Fruit fly (Drosophila melanogaster) whole organism, embryonic: ENCODE measurements around the gene mAChR-B.

Experiments used
- Ada2b ChIP-seq: fragments of 200-800 bp; sonication (Bioruptor generic); IDR thresholded peaks from 2 replicates; pipeline ENCODE4 v1.3.6; 2022; ENCODE audit warnings: missing biosample characterization, missing genetic modification characterization
- CG10543 ChIP-seq: fragments of 200-800 bp; sonication (Bioruptor generic); optimal IDR thresholded peaks from 3 replicates; lab custom pipeline; 2017; ENCODE audit warnings: missing biosample characterization, mild to moderate bottlenecking, missing genetic modification characterization, moderate library complexity
- CG10654 ChIP-seq: fragments of 200-800 bp; sonication (Bioruptor generic); optimal IDR thresholded peaks from 2 replicates; lab custom pipeline; 2016; ENCODE audit warnings: missing biosample characterization, missing genetic modification characterization
- CG12236 ChIP-seq: fragments of 200-800 bp; sonication (Bioruptor generic); optimal IDR thresholded peaks from 2 replicates; lab custom pipeline; 2016; ENCODE audit warnings: missing biosample characterization, missing genetic modification characterization
- CG14441 ChIP-seq: fragments of 200-800 bp; sonication (Bioruptor generic); IDR thresholded peaks from 2 replicates; pipeline ENCODE4 v1.3.6; 2022; ENCODE audit warnings: missing biosample characterization, missing genetic modification characterization
- CG18599 ChIP-seq: fragments of 200-800 bp; sonication (Bioruptor generic); optimal IDR thresholded peaks from 3 replicates; lab custom pipeline; 2017; ENCODE audit warnings: missing biosample characterization, missing genetic modification characterization, mild to moderate bottlenecking, moderate library complexity, missing genetic modification reagents
- CG2678 ChIP-seq: fragments of 200-800 bp; sonication (Bioruptor generic); optimal IDR thresholded peaks from 3 replicates; lab custom pipeline; 2019; ENCODE audit warnings: missing biosample characterization, mild to moderate bottlenecking, missing genetic modification characterization, moderate library complexity
- CG32767 ChIP-seq: fragments of 200-800 bp; sonication (Bioruptor generic); IDR thresholded peaks from 2 replicates; pipeline ENCODE4 v1.3.6; 2022; ENCODE audit warnings: missing biosample characterization, missing genetic modification characterization
- CG33557 ChIP-seq: fragments of 200-800 bp; sonication (Bioruptor generic); optimal IDR thresholded peaks from 2 replicates; lab custom pipeline; 2019; ENCODE audit warnings: missing biosample characterization, mild to moderate bottlenecking, missing genetic modification characterization, moderate library complexity
- CG3847 ChIP-seq: fragments of 200-800 bp; sonication (Bioruptor generic); IDR thresholded peaks from 2 replicates; pipeline ENCODE4 v1.3.6; 2022; ENCODE audit warnings: missing biosample characterization, missing genetic modification characterization
- CG4282 ChIP-seq: fragments of 200-800 bp; sonication (Bioruptor generic); optimal IDR thresholded peaks from 2 replicates; lab custom pipeline; 2016; ENCODE audit warnings: missing biosample characterization, missing genetic modification characterization
- CG4404 ChIP-seq: fragments of 200-800 bp; sonication (Bioruptor generic); IDR thresholded peaks from 2 replicates; pipeline ENCODE4 v1.3.6; 2022; ENCODE audit warnings: missing biosample characterization, missing genetic modification characterization
- CG5245 ChIP-seq: fragments of 200-800 bp; sonication (Bioruptor generic); optimal IDR thresholded peaks from 3 replicates; lab custom pipeline; 2016; ENCODE audit warnings: missing biosample characterization, missing genetic modification characterization
- CG5953 ChIP-seq: fragments of 200-800 bp; sonication (Bioruptor generic); IDR thresholded peaks from 2 replicates; pipeline ENCODE4 v1.3.6; 2022; ENCODE audit warnings: missing biosample characterization, missing genetic modification characterization
- CG6272 ChIP-seq: fragments of 200-800 bp; sonication (Bioruptor generic); IDR thresholded peaks from 2 replicates; pipeline ENCODE4 v1.3.6; 2022; ENCODE audit warnings: missing biosample characterization, missing genetic modification characterization
- CG6791 ChIP-seq: fragments of 200-800 bp; sonication (Bioruptor generic); IDR thresholded peaks from 3 replicates; pipeline ENCODE4 v1.3.6; 2022; ENCODE audit warnings: missing biosample characterization, missing genetic modification characterization; ENCODE audit not compliant: partially characterized antibody
- CG7987 ChIP-seq: fragments of 200-800 bp; sonication (Bioruptor generic); optimal IDR thresholded peaks from 2 replicates; lab custom pipeline; 2018; ENCODE audit warnings: missing biosample characterization, mild to moderate bottlenecking, missing genetic modification characterization, moderate library complexity
- CG8089 ChIP-seq: fragments of 200-800 bp; sonication (Bioruptor generic); optimal IDR thresholded peaks from 3 replicates; lab custom pipeline; 2016; ENCODE audit warnings: missing biosample characterization, missing genetic modification characterization
- CG8924 ChIP-seq: fragments of 200-800 bp; optimal IDR thresholded peaks from 3 replicates; lab custom pipeline; 2019; ENCODE audit warnings: missing biosample characterization, mild to moderate bottlenecking, missing genetic modification characterization, moderate library complexity
- CoRest ChIP-seq: fragments of 200-800 bp; sonication (Bioruptor generic); optimal IDR thresholded peaks from 3 replicates; lab custom pipeline; 2018; ENCODE audit warnings: missing biosample characterization, mild to moderate bottlenecking, missing genetic modification characterization, moderate library complexity
- Dip3 ChIP-seq: fragments of 200-800 bp; sonication (Bioruptor generic); optimal IDR thresholded peaks from 3 replicates; lab custom pipeline; 2016; ENCODE audit warnings: missing biosample characterization, missing genetic modification characterization
- Drgx ChIP-seq: fragments of 200-800 bp; sonication (Bioruptor generic); IDR thresholded peaks from 2 replicates; pipeline ENCODE4 v1.3.6; 2022; ENCODE audit warnings: missing biosample characterization, missing genetic modification characterization
- GATAe ChIP-seq: fragments of 200-800 bp; sonication (Bioruptor generic); conservative IDR thresholded peaks from 2 replicates; pipeline ENCODE4 v1.3.6; 2022; ENCODE audit warnings: missing biosample characterization, missing genetic modification characterization
- Gsc ChIP-seq: fragments of 200-800 bp; sonication (Bioruptor generic); IDR thresholded peaks from 2 replicates; pipeline ENCODE4 v1.3.6; 2022; ENCODE audit warnings: missing biosample characterization, missing genetic modification characterization
- HHEX ChIP-seq: fragments of 200-800 bp; sonication (Bioruptor generic); optimal IDR thresholded peaks from 3 replicates; lab custom pipeline; 2017; ENCODE audit warnings: missing biosample characterization, mild to moderate bottlenecking, missing genetic modification characterization, missing genetic modification reagents
- Mrtf ChIP-seq: fragments of 200-800 bp; sonication (Bioruptor generic); IDR thresholded peaks from 3 replicates; pipeline ENCODE4 v1.3.6; 2022; ENCODE audit warnings: missing biosample characterization, missing genetic modification characterization
- Nf-YB ChIP-seq: fragments of 200-800 bp; sonication (Bioruptor generic); optimal IDR thresholded peaks from 3 replicates; lab custom pipeline; 2019; ENCODE audit warnings: missing biosample characterization, mild to moderate bottlenecking, missing genetic modification characterization, moderate library complexity
- Oaz ChIP-seq: fragments of 200-800 bp; sonication (Bioruptor generic); IDR thresholded peaks from 2 replicates; pipeline ENCODE4 v1.3.6; 2022; ENCODE audit warnings: missing biosample characterization, missing genetic modification characterization
- PHDP ChIP-seq: fragments of 200-800 bp; sonication (Bioruptor generic); optimal IDR thresholded peaks from 3 replicates; lab custom pipeline; 2018; ENCODE audit warnings: missing biosample characterization, mild to moderate bottlenecking, missing genetic modification characterization, moderate library complexity
- Side ChIP-seq: fragments of 200-800 bp; sonication (Bioruptor generic); optimal IDR thresholded peaks from 2 replicates; lab custom pipeline; 2016; ENCODE audit warnings: missing biosample characterization, missing genetic modification characterization
- Taf1 ChIP-seq: fragments of 200-800 bp; sonication (Bioruptor generic); IDR thresholded peaks from 2 replicates; pipeline ENCODE4 v1.3.6; 2022; ENCODE audit warnings: missing biosample characterization, missing genetic modification characterization
- al ChIP-seq: fragments of 200-800 bp; sonication (Bioruptor generic); IDR thresholded peaks from 2 replicates; pipeline ENCODE4 v1.3.6; 2022; ENCODE audit warnings: missing biosample characterization, missing genetic modification characterization
- bbx ChIP-seq: fragments of 200-800 bp; sonication (Bioruptor generic); IDR thresholded peaks from 2 replicates; pipeline ENCODE4 v1.3.6; 2022; ENCODE audit warnings: missing biosample characterization, missing genetic modification characterization; ENCODE audit not compliant: partially characterized antibody
- bsh ChIP-seq, 2 experiments: fragments of 200-800 bp; sonication (Bioruptor generic); optimal IDR thresholded peaks; 2 replicates each; lab custom pipeline; 2017 to 2018; ENCODE audit warnings: mild to moderate bottlenecking in 2 of 2, missing biosample characterization in 2 of 2, missing genetic modification characterization in 2 of 2, moderate library complexity in 1 of 2
- danr ChIP-seq: fragments of 200-800 bp; sonication (Bioruptor generic); IDR thresholded peaks from 2 replicates; pipeline ENCODE4 v1.3.6; 2022; ENCODE audit warnings: missing biosample characterization, missing genetic modification characterization
- dm ChIP-seq: fragments of 200-800 bp; sonication (Bioruptor generic); optimal IDR thresholded peaks from 3 replicates; lab custom pipeline; 2016; ENCODE audit warnings: missing biosample characterization, missing genetic modification characterization
- dmrt11E ChIP-seq: fragments of 200-800 bp; sonication (Bioruptor generic); optimal IDR thresholded peaks from 3 replicates; lab custom pipeline; 2018; ENCODE audit warnings: missing biosample characterization, mild to moderate bottlenecking, missing genetic modification characterization, moderate library complexity
- dmrt99B ChIP-seq: fragments of 200-800 bp; sonication (Bioruptor generic); optimal IDR thresholded peaks from 2 replicates; lab custom pipeline; 2018; ENCODE audit warnings: missing biosample characterization, mild to moderate bottlenecking, missing genetic modification characterization, moderate library complexity
- ems ChIP-seq: fragments of 200-800 bp; sonication (Bioruptor generic); optimal IDR thresholded peaks from 3 replicates; lab custom pipeline; 2016; ENCODE audit warnings: missing biosample characterization, missing genetic modification characterization
- hkb ChIP-seq, 2 experiments: fragments of 200-800 bp in 1 of 2; fragments of >200 bp in 1 of 2; sonication (Bioruptor generic) in 1 of 2; IDR thresholded peaks in 1 of 2; optimal IDR thresholded peaks in 1 of 2; 2 replicates each; pipeline versions ENCODE4 v1.3.6 to Lab custom; 2017 to 2022; ENCODE audit warnings: missing biosample characterization in 1 of 2, missing genetic modification characterization in 1 of 2
- jigr1 ChIP-seq: fragments of 200-800 bp; sonication (Bioruptor generic); IDR thresholded peaks from 3 replicates; pipeline ENCODE4 v1.3.6; 2022; ENCODE audit warnings: missing biosample characterization, missing genetic modification characterization
- luna ChIP-seq: fragments of 200-800 bp; sonication (Bioruptor generic); optimal IDR thresholded peaks from 2 replicates; lab custom pipeline; 2016; ENCODE audit warnings: missing biosample characterization, missing genetic modification characterization
- nau ChIP-seq: fragments of 200-800 bp; sonication (Bioruptor generic); optimal IDR thresholded peaks from 3 replicates; lab custom pipeline; 2017; ENCODE audit warnings: missing biosample characterization, mild to moderate bottlenecking, missing genetic modification characterization, missing genetic modification reagents
- seq ChIP-seq: fragments of 200-800 bp; sonication (Bioruptor generic); IDR thresholded peaks from 2 replicates; pipeline ENCODE4 v1.3.6; 2022; ENCODE audit warnings: missing biosample characterization, missing genetic modification characterization
- sug ChIP-seq: fragments of 200-800 bp; optimal IDR thresholded peaks from 2 replicates; lab custom pipeline; 2019; ENCODE audit warnings: missing biosample characterization, mild to moderate bottlenecking, missing genetic modification characterization, moderate library complexity
- twi ChIP-seq: fragments of 200-800 bp; optimal IDR thresholded peaks from 2 replicates; lab custom pipeline; 2019; ENCODE audit warnings: missing biosample characterization, mild to moderate bottlenecking, missing genetic modification characterization, moderate library complexity
- unpg ChIP-seq: fragments of 200-800 bp; sonication (Bioruptor generic); optimal IDR thresholded peaks from 3 replicates; lab custom pipeline; 2018; ENCODE audit warnings: missing biosample characterization, mild to moderate bottlenecking, missing genetic modification characterization, moderate library complexity
- vnd ChIP-seq: fragments of 200-800 bp; sonication (Bioruptor generic); IDR thresholded peaks from 3 replicates; pipeline ENCODE4 v1.3.6; 2022; ENCODE audit warnings: missing biosample characterization, missing genetic modification characterization; ENCODE audit not compliant: partially characterized antibody
- vvl ChIP-seq: fragments of 200-800 bp; sonication (Bioruptor generic); IDR thresholded peaks from 2 replicates; pipeline ENCODE4 v1.3.6; 2022; ENCODE audit warnings: missing biosample characterization, missing genetic modification characterization

The mAChR-B gene

DNA sequence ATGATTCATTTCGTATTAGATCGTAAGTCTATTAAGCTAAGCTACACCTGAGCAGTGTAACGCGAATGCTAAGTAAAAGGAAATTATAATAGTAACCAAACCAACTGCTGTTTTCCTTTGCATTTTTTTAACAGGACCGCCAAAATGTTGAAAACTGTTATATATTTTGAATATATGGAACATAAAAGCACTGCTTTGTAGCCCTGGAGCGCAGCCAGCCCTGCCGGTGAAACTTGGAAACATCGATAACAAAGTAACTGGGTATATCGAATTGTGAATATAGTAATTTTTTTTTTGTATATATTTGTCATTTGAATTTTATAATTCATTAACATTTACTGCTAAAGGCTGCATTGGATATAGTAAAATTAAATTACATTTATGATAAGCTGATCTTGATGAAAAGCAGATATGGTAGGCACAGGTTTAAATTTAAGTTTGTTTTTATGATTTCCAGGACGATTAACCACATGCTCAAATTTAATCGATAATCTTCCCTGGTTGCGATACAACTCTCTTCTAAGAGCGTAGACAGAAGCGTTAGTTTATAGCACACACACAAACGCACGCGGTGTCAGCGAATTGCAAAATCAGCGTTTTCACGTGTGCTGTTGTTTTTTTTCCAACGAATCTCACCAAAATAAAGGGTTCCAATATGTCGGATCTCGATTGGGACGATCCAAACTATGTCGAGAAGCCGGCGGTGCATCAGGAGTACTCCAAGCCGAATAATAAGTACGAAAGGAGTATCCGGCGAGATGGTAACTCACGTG, 63.3 kb downstream of the mAChR-B start, which contains the start of gene CG7878:
Gene CG7878 (plus strand): TSS at position 528 of the 773 bp plus-strand sequence.
- TF ChIP-seq danr (no peak), ems (peak; percentile 61), HHEX (GFP tag; lab: Kevin White, UChicago) (no peak), Side (GFP tag; lab: Kevin White, UChicago) (peak; percentile 52), vvl (GFP tag; lab: Robert Waterston, UW) (peak; percentile 79), CG5245 (GFP tag; lab: Kevin White, UChicago) (peak; percentile 17), Gsc (GFP tag; lab: Robert Waterston, UW) (no peak), Mrtf (GFP tag; lab: Robert Waterston, UW) (no peak), CG10543 (GFP tag; lab: Kevin White, UChicago) (peak; percentile 64), Ada2b (peak; percentile 55; the same call in 1 of the 2 replicates), CG12236 (no peak), CG3847 (peak; percentile 63), Drgx (GFP tag; lab: Robert Waterston, UW) (no peak), sug (tag; lab: Kevin White, UChicago) (peak; percentile 64), dmrt99B (tag; lab: Kevin White, UChicago) (peak; percentile 29), CG10654 (GFP tag; lab: Kevin White, UChicago) (peak; percentile 31), CG14441 (GFP tag; lab: Robert Waterston, UW) (peak; percentile 39; the same call in 1 of the 2 replicates), dmrt11E (tag; lab: Kevin White, UChicago) (peak; percentile 3), unpg (GFP tag; lab: Kevin White, UChicago) (peak; percentile 17), vnd (GFP tag; lab: Robert Waterston, UW) (peak; percentile 71), CG4404 (GFP tag; lab: Robert Waterston, UW) (no peak), PHDP (peak; percentile 26), Dip3 (GFP tag; lab: Kevin White, UChicago) (peak; percentile 73), CG2678 (tag; lab: Kevin White, UChicago) (peak; percentile 55), CG6272 (peak; percentile 47; the same call in 1 of the 2 replicates), bbx (peak; percentile 77), seq (GFP tag; lab: Robert Waterston, UW) (no peak), CG8089 (no peak), CG18599 (peak; percentile 54), luna (GFP tag; lab: Kevin White, UChicago) (no peak), CG33557 (GFP tag; lab: Kevin White, UChicago) (peak; percentile 33), CoRest (tag; lab: Kevin White, UChicago) (peak; percentile 73), Nf-YB (GFP tag; lab: Kevin White, UChicago) (no peak), nau (no peak), CG32767 (GFP tag; lab: Robert Waterston, UW) (no peak), CG8924 (tag; lab: Kevin White, UChicago) (peak; percentile 51), CG5953 (GFP tag; lab: Robert Waterston, UW) (no peak), CG6791 (GFP tag; lab: Robert Waterston, UW) (peak; percentile 86), CG4282 (GFP tag; lab: Kevin White, UChicago) (no peak), Oaz (no peak), Taf1 (no peak), al (GFP tag; lab: Robert Waterston, UW) (peak; percentile 39; the same call in 1 of the 2 replicates), bsh (GFP tag; optimal IDR thresholded peaks at IDR 0.05; lab: Kevin White, UChicago) (peak in 1 of 2 experiments; percentile 33), twi (tag; lab: Kevin White, UChicago) (peak; percentile 17), jigr1 (no peak), dm (GFP tag; lab: Kevin White, UChicago) (peak; percentile 39), CG7987 (GFP tag; lab: Kevin White, UChicago) (peak; percentile 3), hkb (optimal IDR thresholded peaks at IDR 0.05; lab: Kevin White, UChicago) (no peak), hkb (GFP tag; IDR thresholded peaks at IDR 0.05; lab: Robert Waterston, UW) (peak; percentile 59), GATAe (no peak; the same call in 1 of the 2 replicates)
